Worm (Caenorhabditis elegans) whole organism, midembryonic: Measurements from ENCODE around the gene F57E7.4.

ENCODE experiments used
- T22C8.4 ChIP-seq: fragments of 200-800 bp; sonication (Bioruptor generic); IDR thresholded peaks from 2 replicates; pipeline ENCODE4 v1.3.6; 2022; ENCODE audit warnings: missing genetic modification characterization, missing compliant biosample characterization
- cog-1 ChIP-seq: sonication (generic microtip); optimal IDR thresholded peaks from 2 replicates; lab custom pipeline; 2016; ENCODE audit warnings: missing genetic modification characterization, missing compliant biosample characterization
- flt-1 ChIP-seq: fragments of 200-800 bp; sonication (Bioruptor generic); IDR thresholded peaks from 2 replicates; pipeline ENCODE4 v1.3.6; 2022; ENCODE audit warnings: missing genetic modification characterization, missing compliant biosample characterization
- klf-2 ChIP-seq: fragments of 200-800 bp; sonication (Bioruptor generic); conservative IDR thresholded peaks from 2 replicates; pipeline ENCODE4 v1.3.6; 2022; ENCODE audit warnings: missing genetic modification reagents, missing genetic modification characterization, missing compliant biosample characterization
- med-1 ChIP-seq: sonication (generic microtip); optimal IDR thresholded peaks from 2 replicates; lab custom pipeline; 2017; ENCODE audit warnings: missing genetic modification characterization, mild to moderate bottlenecking, missing compliant biosample characterization, antibody characterized with exemption, missing genetic modification reagents; ENCODE audit not compliant: insufficient read depth
- ref-1 ChIP-seq: fragments of 200-800 bp; sonication (Bioruptor generic); conservative IDR thresholded peaks from 2 replicates; pipeline ENCODE4 v1.3.6; 2022; ENCODE audit warnings: missing genetic modification reagents, missing genetic modification characterization, missing compliant biosample characterization
- tab-1 ChIP-seq: fragments of 200-800 bp; sonication (Bioruptor generic); IDR thresholded peaks from 2 replicates; pipeline ENCODE4 v1.3.6; 2022; ENCODE audit warnings: missing genetic modification characterization, missing compliant biosample characterization
- ztf-23 ChIP-seq: fragments of 200-800 bp; sonication (Bioruptor generic); IDR thresholded peaks from 2 replicates; pipeline ENCODE4 v1.3.6; 2022; ENCODE audit warnings: missing genetic modification reagents, missing genetic modification characterization, missing compliant biosample characterization
- ztf-29 ChIP-seq: fragments of 200-800 bp; sonication (Bioruptor generic); IDR thresholded peaks from 2 replicates; pipeline ENCODE4 v1.3.6; 2022; ENCODE audit warnings: missing genetic modification reagents, missing genetic modification characterization, missing compliant biosample characterization

F57E7.4 gene

ce11 chrV:16437546-16437945 is 43.3 kb downstream of the F57E7.4 start, which contains the start of gene F26D2.15:
F26D2.15 (plus strand) TSS chrV:16437846.
- TF ChIP-seq T22C8.4 (GFP tag; lab: Robert Waterston, UW) (no peak), cog-1 (tag; lab: Kevin White, UChicago) (no peak), ztf-29 (no peak), tab-1 (GFP tag; lab: Robert Waterston, UW) (no peak), klf-2 (GFP tag; lab: Robert Waterston, UW) (no peak)

ce11 chrV:16435510-16435909 is 45.3 kb downstream of the F57E7.4 start, which contains the start of the genes F26D2.13 and F26D2.14:
F26D2.13 (minus strand) TSS chrV:16435610.
F26D2.14 (plus strand) TSS chrV:16435855.
- no peak for TF ChIP-seq cog-1 (tag; lab: Kevin White, UChicago)
- TF ChIP-seq tab-1 (GFP tag; lab: Robert Waterston, UW), result no peak
- no peak for TF ChIP-seq med-1 (GFP tag; lab: Kevin White, UChicago)
- no peak for TF ChIP-seq ztf-29
- no peak for TF ChIP-seq T22C8.4 (GFP tag; lab: Robert Waterston, UW)
- TF ChIP-seq ref-1 (GFP tag; lab: Robert Waterston, UW), result no peak

DNA sequence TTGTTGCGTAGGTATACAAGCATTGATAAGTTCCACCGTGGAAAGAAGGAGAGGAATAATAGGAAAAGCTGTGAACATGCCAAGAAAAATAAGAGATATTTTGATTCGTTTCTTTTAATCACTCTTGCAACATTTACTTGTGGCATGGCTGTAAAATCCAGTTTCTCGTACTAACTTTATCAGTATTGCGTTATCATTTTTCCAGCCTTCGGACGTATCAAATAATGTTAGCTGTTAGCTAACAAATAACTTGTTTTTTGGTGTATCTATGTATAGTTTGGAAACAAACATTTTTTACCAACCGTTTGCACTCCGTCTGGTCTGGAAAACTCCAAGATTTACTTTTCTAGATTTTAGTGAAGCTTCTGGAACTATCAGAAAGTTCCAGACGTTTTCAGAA is 47.3 kb downstream of the F57E7.4 start, which contains the start of gene clec-234:
TSS of gene clec-234 (minus strand) at position 101 of the 400 bp plus-strand sequence.
- TF ChIP-seq med-1 (GFP tag; lab: Kevin White, UChicago) (no peak), flt-1 (GFP tag; lab: Robert Waterston, UW) (no peak), tab-1 (GFP tag; lab: Robert Waterston, UW) (no peak), cog-1 (tag; lab: Kevin White, UChicago) (no peak), ztf-29 (no peak), klf-2 (GFP tag; lab: Robert Waterston, UW) (no peak), ztf-23 (GFP tag; lab: Robert Waterston, UW) (no peak), ref-1 (GFP tag; lab: Robert Waterston, UW) (no peak), T22C8.4 (GFP tag; lab: Robert Waterston, UW) (no peak)
